Worm (Caenorhabditis elegans) whole organism, L1 larva: ENCODE results near the gene rpl-11.1.

Experiments
- F16B12.6 ChIP-seq: fragments of 150-350 bp; optimal IDR thresholded peaks from 2 replicates; lab custom pipeline; 2014; ENCODE audit warnings: missing biosample characterization, missing genetic modification characterization
- Y116A8C.19 ChIP-seq: sonication (generic microtip); optimal IDR thresholded peaks from 2 replicates; lab custom pipeline; 2016; ENCODE audit warnings: missing compliant biosample characterization, missing genetic modification characterization, borderline replicate concordance
- ceh-8 ChIP-seq: fragments of 200-800 bp; sonication (Bioruptor generic); optimal IDR thresholded peaks from 2 replicates; lab custom pipeline; 2018; ENCODE audit warnings: mild to moderate bottlenecking, missing genetic modification characterization, moderate library complexity, missing compliant biosample characterization
- ces-1 ChIP-seq: fragments of 150-350 bp; optimal IDR thresholded peaks from 2 replicates; lab custom pipeline; 2014; ENCODE audit warnings: missing biosample characterization, missing genetic modification reagents, missing genetic modification characterization
- efl-3 ChIP-seq: fragments of 200-800 bp; sonication (Bioruptor generic); optimal IDR thresholded peaks from 2 replicates; lab custom pipeline; 2018; ENCODE audit warnings: mild to moderate bottlenecking, missing genetic modification characterization, missing compliant biosample characterization
- egl-13 ChIP-seq: sonication (generic microtip); optimal IDR thresholded peaks from 2 replicates; lab custom pipeline; 2016; ENCODE audit warnings: missing genotype, missing genetic modification reagents, missing genetic modification characterization, missing compliant biosample characterization
- elt-3 ChIP-seq, 6 experiments: fragments of 150-350 bp in 1 of 6; sonication (generic microtip); optimal IDR thresholded peaks; 2 replicates each; lab custom pipeline; 2017 to 2018; ENCODE audit warnings: missing biosample characterization in 6 of 6, missing genetic modification characterization in 6 of 6, inconsistent platforms in 1 of 6
- fkh-4 ChIP-seq: sonication (generic microtip); optimal IDR thresholded peaks from 2 replicates; lab custom pipeline; 2016; ENCODE audit warnings: missing compliant biosample characterization, missing genetic modification characterization, borderline replicate concordance
- grh-1 ChIP-seq: fragments of 200-800 bp; sonication (Bioruptor generic); IDR thresholded peaks from 2 replicates; pipeline ENCODE4 v1.3.6; 2022; ENCODE audit warnings: missing genetic modification reagents, missing genetic modification characterization, missing compliant biosample characterization
- jun-1 ChIP-seq: fragments of 150-350 bp; optimal IDR thresholded peaks from 2 replicates; lab custom pipeline; 2014; ENCODE audit warnings: missing biosample characterization, missing genetic modification reagents, missing genetic modification characterization
- lin-14 ChIP-seq: fragments of 200-800 bp; sonication (Bioruptor generic); optimal IDR thresholded peaks from 2 replicates; lab custom pipeline; 2018; ENCODE audit warnings: mild to moderate bottlenecking, missing genetic modification characterization, moderate library complexity, missing compliant biosample characterization
- lin-39 ChIP-seq: fragments of 150-350 bp; optimal IDR thresholded peaks from 2 replicates; lab custom pipeline; 2014; ENCODE audit warnings: missing biosample characterization, missing genetic modification reagents, missing genetic modification characterization
- nhr-12 ChIP-seq: sonication (generic microtip); optimal IDR thresholded peaks from 2 replicates; lab custom pipeline; 2017; ENCODE audit warnings: missing biosample characterization, missing genetic modification characterization
- nhr-19 ChIP-seq: fragments of 200-800 bp; sonication (Bioruptor generic); conservative IDR thresholded peaks from 2 replicates; pipeline ENCODE4 v1.3.6; 2022; ENCODE audit warnings: missing genetic modification characterization, missing compliant biosample characterization
- nhr-85 ChIP-seq: sonication (generic microtip); peaks from one replicate; lab custom pipeline; 2016; ENCODE audit warnings: missing genetic modification characterization, inconsistent platforms, missing compliant biosample characterization
- rnt-1 ChIP-seq: sonication (generic microtip); optimal IDR thresholded peaks from 2 replicates; lab custom pipeline; 2016; ENCODE audit warnings: mild to moderate bottlenecking, missing genetic modification characterization, moderate library complexity, missing compliant biosample characterization
- sup-37 ChIP-seq: fragments of 200-800 bp; sonication (Bioruptor generic); optimal IDR thresholded peaks from 2 replicates; lab custom pipeline; 2018; ENCODE audit warnings: mild to moderate bottlenecking, missing genetic modification characterization, missing compliant biosample characterization
- unc-130 ChIP-seq: fragments of 150-350 bp; optimal IDR thresholded peaks from 2 replicates; lab custom pipeline; 2017; ENCODE audit warnings: missing biosample characterization, missing genetic modification characterization, inconsistent platforms
- zag-1 ChIP-seq: fragments of 150-350 bp; optimal IDR thresholded peaks from 2 replicates; lab custom pipeline; 2014; ENCODE audit warnings: missing biosample characterization, missing genetic modification characterization

Gene rpl-11.1

ce11 chrV:3546517-3546916 is 39.3 kb downstream of the rpl-11.1 start, which contains the start of gene srbc-68:
Gene srbc-68, minus strand, starts transcription at chrV:3546617.
- no peak for TF ChIP-seq rnt-1 (tag; lab: Kevin White, UChicago)
- TF ChIP-seq ces-1 (GFP tag; lab: Kevin White, UChicago): no peak
- no peak for TF ChIP-seq elt-3 (tag; optimal IDR thresholded peaks at IDR 0.05; lab: Kevin White, UChicago)
- no peak for TF ChIP-seq unc-130 (tag; lab: Kevin White, UChicago)
- TF ChIP-seq fkh-4: no peak
- no peak for TF ChIP-seq F16B12.6 (tag; lab: Kevin White, UChicago)
- TF ChIP-seq grh-1 (GFP tag; lab: Robert Waterston, UW): no peak
- no peak for TF ChIP-seq efl-3 (GFP tag; lab: Kevin White, UChicago)
- no peak for TF ChIP-seq nhr-85 (tag; lab: Kevin White, UChicago)
- no peak for TF ChIP-seq egl-13 (tag; lab: Kevin White, UChicago)

- TF ChIP-seq ceh-8 (GFP tag; lab: Kevin White, UChicago) (no peak), unc-130 (tag; lab: Kevin White, UChicago) (no peak), rnt-1 (tag; lab: Kevin White, UChicago) (no peak), jun-1 (tag; lab: Kevin White, UChicago) (no peak), sup-37 (no peak), nhr-85 (tag; lab: Kevin White, UChicago) (no peak), nhr-12 (tag; lab: Kevin White, UChicago) (no peak)
Measured at ce11 chrV:3543344-3543743, 42.5 kb downstream of the rpl-11.1 start, which contains the start of gene nhr-222. Gene nhr-222, minus strand, starts transcription at chrV:3543444.

- no peak for TF ChIP-seq lin-39 (tag; lab: Kevin White, UChicago)
- TF ChIP-seq jun-1 (tag; lab: Kevin White, UChicago): no peak
- TF ChIP-seq nhr-85 (tag; lab: Kevin White, UChicago): no peak
Measured at ce11 chrV:3541117-3541516, 44.7 kb downstream of the rpl-11.1 start, which contains the start of gene srbc-67. Gene srbc-67, minus strand, starts transcription at chrV:3541217.

- TF ChIP-seq nhr-19 (GFP tag; lab: Robert Waterston, UW) (no peak), Y116A8C.19 (tag; lab: Kevin White, UChicago) (no peak), zag-1 (tag; lab: Kevin White, UChicago) (no peak), lin-14 (GFP tag; lab: Kevin White, UChicago) (no peak), elt-3 (tag; optimal IDR thresholded peaks at IDR 0.05; lab: Kevin White, UChicago) (no peak)
Measured at ce11 chrV:3538307-3538706, 47.6 kb downstream of the rpl-11.1 start, which contains the start of gene nhr-93. Gene nhr-93, minus strand, starts transcription at chrV:3538407.
